Fruit fly (Drosophila melanogaster) whole organism, wandering third instar larva: Measurements from ENCODE around the gene Rpn13R.

Experiments used
- Abd-B ChIP-seq: fragments of >200 bp; optimal IDR thresholded peaks from 2 replicates; lab custom pipeline; 2017; ENCODE audit warnings: missing biosample characterization, missing genetic modification characterization
- Hr78 ChIP-seq: fragments of >200 bp; optimal IDR thresholded peaks from 2 replicates; lab custom pipeline; 2017; ENCODE audit warnings: missing biosample characterization, missing genetic modification characterization
- OdsH ChIP-seq: fragments of 200-800 bp; sonication (Bioruptor generic); optimal IDR thresholded peaks from 2 replicates; lab custom pipeline; 2016; ENCODE audit warnings: missing biosample characterization, mild to moderate bottlenecking, missing genetic modification characterization
- Sp1 ChIP-seq: fragments of 200-800 bp; sonication (Bioruptor generic); optimal IDR thresholded peaks from 3 replicates; lab custom pipeline; 2019; ENCODE audit warnings: missing biosample characterization, mild to moderate bottlenecking, missing genetic modification characterization, moderate library complexity
- Vsx2 ChIP-seq: fragments of 200-300, 225-300 bp; sonication (Bioruptor generic); optimal IDR thresholded peaks from 2 replicates; lab custom pipeline; 2018; ENCODE audit warnings: missing biosample characterization, missing genetic modification characterization; ENCODE audit not compliant: partially characterized antibody
- lola ChIP-seq: fragments of >200 bp; optimal IDR thresholded peaks from 2 replicates; lab custom pipeline; 2017; ENCODE audit warnings: missing biosample characterization, missing genetic modification characterization

- TF ChIP-seq OdsH (no peak), Sp1 (GFP tag; lab: Kevin White, UChicago) (no peak), Hr78 (GFP tag; lab: Kevin White, UChicago) (no peak), Vsx2 (GFP tag; lab: Kevin White, UChicago) (no peak), Abd-B (GFP tag; lab: Kevin White, UChicago) (no peak), lola (GFP tag; lab: Kevin White, UChicago) (no peak)
These were observed 33.2 kb downstream of the Rpn13R start for dm6 chrX:5164924-5165323.
